Worm (Caenorhabditis elegans) whole organism, young adult: Measurements from ENCODE around the gene srb-11.

Experiments
- Y67H2A.10 ChIP-seq: fragments of 200-800 bp; sonication (Bioruptor generic); conservative IDR thresholded peaks from 2 replicates; pipeline ENCODE4 v1.3.6; 2022; ENCODE audit warnings: missing genetic modification reagents, missing genetic modification characterization, missing compliant biosample characterization
- bed-2 ChIP-seq: fragments of 200-800 bp; sonication (Bioruptor generic); IDR thresholded peaks from 2 replicates; pipeline ENCODE4 v1.3.6; 2022; ENCODE audit warnings: missing genetic modification reagents, missing genetic modification characterization, missing compliant biosample characterization
- ceh-27 ChIP-seq: fragments of 200-800 bp; sonication (Bioruptor generic); optimal IDR thresholded peaks from 2 replicates; lab custom pipeline; 2018; ENCODE audit warnings: mild to moderate bottlenecking, missing genetic modification characterization, moderate library complexity, missing compliant biosample characterization
- mel-28 ChIP-seq: sonication (generic microtip); optimal IDR thresholded peaks from 2 replicates; lab custom pipeline; 2016; ENCODE audit warnings: borderline replicate concordance, mild to moderate bottlenecking, missing genetic modification characterization, missing compliant biosample characterization
- ztf-28 ChIP-seq: fragments of 200-800 bp; sonication (Bioruptor generic); IDR thresholded peaks from 2 replicates; pipeline ENCODE4 v1.3.6; 2022; ENCODE audit warnings: missing genetic modification reagents, missing genetic modification characterization, missing compliant biosample characterization
- ztf-6 ChIP-seq: fragments of 200-800 bp; sonication (Bioruptor generic); IDR thresholded peaks from 2 replicates; pipeline ENCODE4 v1.3.6; 2022; ENCODE audit warnings: missing genetic modification reagents, missing genetic modification characterization, missing compliant biosample characterization

Gene srb-11

ce11 chrIII:6442305-6443125, 50.2 kb downstream of the srb-11 start, which contains the start of gene mel-32 (continued):
- TF ChIP-seq ztf-28 (GFP tag; lab: Robert Waterston, UW) (0 out of 2 replicates have a peak, but pooled peaks have one; percentile 33), Y67H2A.10 (GFP tag; lab: Robert Waterston, UW) (0 out of 2 replicates have a peak, but pooled peaks have one; percentile 36), mel-28 (tag; lab: Kevin White, UChicago) (no peak), ceh-27 (GFP tag; lab: Kevin White, UChicago) (no peak), ztf-6 (no peak), bed-2 (no peak)
